Fruit fly (Drosophila melanogaster) whole organism, prepupa: ENCODE data around the gene CG17490.
A peak's percentile ranks its signal among the peaks of the same experiment; 100 is the strongest.

Experiments used
- CG11762 ChIP-seq: fragments of 200-800 bp; sonication (Bioruptor generic); optimal IDR thresholded peaks from 3 replicates; lab custom pipeline; 2016; ENCODE audit warnings: missing biosample characterization, missing genetic modification characterization; ENCODE audit not compliant: insufficient read depth
- CG8632 ChIP-seq: fragments of 200-800 bp; sonication (Bioruptor generic); optimal IDR thresholded peaks from 3 replicates; lab custom pipeline; 2016; ENCODE audit warnings: missing biosample characterization, missing genetic modification characterization
- OdsH ChIP-seq: fragments of 200-800 bp; sonication (Bioruptor generic); optimal IDR thresholded peaks from 3 replicates; lab custom pipeline; 2016; ENCODE audit warnings: missing biosample characterization, missing genetic modification characterization
- Sox15 ChIP-seq: fragments of 200-800 bp; sonication (Bioruptor generic); optimal IDR thresholded peaks from 3 replicates; lab custom pipeline; 2016; ENCODE audit warnings: missing biosample characterization, missing genetic modification characterization
- salr ChIP-seq, 2 experiments: fragments of 200-800 bp; sonication (Bioruptor generic); optimal IDR thresholded peaks; 3 replicates each; lab custom pipeline; 2016 to 2018; ENCODE audit warnings: missing biosample characterization in 2 of 2, missing genetic modification characterization in 2 of 2, mild to moderate bottlenecking in 1 of 2

DNA sequence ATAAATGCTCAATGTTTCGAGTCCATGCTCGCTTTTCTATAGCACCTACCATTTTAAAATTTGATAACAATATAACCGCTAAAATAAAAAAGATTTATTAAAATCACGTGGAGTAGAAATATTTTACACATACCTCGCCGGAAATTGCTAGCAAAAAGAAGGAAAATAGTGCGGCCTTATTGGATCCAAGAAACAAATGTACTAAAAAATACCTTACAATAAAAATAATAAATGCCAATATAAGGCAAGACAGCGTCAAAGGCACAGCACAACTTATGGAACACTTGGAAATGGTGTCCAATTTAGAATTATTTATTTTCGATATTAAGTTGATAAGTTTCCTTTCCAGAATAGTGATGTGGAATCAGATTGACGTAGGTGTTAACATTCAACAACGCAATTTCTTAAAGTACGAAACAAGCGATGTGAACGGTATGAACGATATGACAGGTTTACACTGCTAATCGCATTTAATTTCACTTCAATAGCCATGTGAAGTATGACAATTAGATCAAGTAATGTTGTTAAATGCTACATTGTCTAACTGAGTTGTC lies 903 bp upstream of the CG17490 start, which contains the start of gene RpL5:
- TF ChIP-seq salr (GFP tag; optimal IDR thresholded peaks at IDR 0.05; lab: Kevin White, UChicago): peak in 1 of 2 experiments; percentile 56
- TF ChIP-seq CG8632 (GFP tag; lab: Kevin White, UChicago): peak; percentile 2
- TF ChIP-seq Sox15 (GFP tag; lab: Kevin White, UChicago): no peak
- no peak for TF ChIP-seq CG11762 (GFP tag; lab: Kevin White, UChicago)
- peak; percentile 15 for TF ChIP-seq OdsH (GFP tag; lab: Kevin White, UChicago)
